Worm (Caenorhabditis elegans): Measurements from ENCODE around the gene dlat-1.

Gene dlat-1

ce11 chrV:14414032-14414431, 33.1 kb downstream of the dlat-1 start (continued):
- TF ChIP-seq rbr-2 (tag; optimal IDR thresholded peaks at IDR 0.05): no peak
- TF ChIP-seq ceh-32 (tag; optimal IDR thresholded peaks at IDR 0.05; ENCODE audit: poor library complexity): no peak
- no peak for TF ChIP-seq cey-2 (tag; optimal IDR thresholded peaks at IDR 0.05; ENCODE audit: borderline replicate concordance, insufficient read depth)
- TF ChIP-seq daf-16 (GFP tag; optimal IDR thresholded peaks at IDR 0.05): no peak
- TF ChIP-seq daf-16 (tag; optimal IDR thresholded peaks at IDR 0.05): no peak
- peak; percentile 55 for TF ChIP-seq nhr-28 (tag; optimal IDR thresholded peaks at IDR 0.05)
- no peak for TF ChIP-seq mdl-1 (tag; optimal IDR thresholded peaks at IDR 0.05)
- TF ChIP-seq ces-1 (GFP tag; optimal IDR thresholded peaks at IDR 0.05): no peak
- no peak for TF ChIP-seq aly-2 (tag; optimal IDR thresholded peaks at IDR 0.05)
- TF ChIP-seq egl-43 (GFP tag; IDR thresholded peaks at IDR 0.05): no peak
- no peak for TF ChIP-seq nhr-11 (tag; optimal IDR thresholded peaks at IDR 0.05)
- no peak for TF ChIP-seq nhr-42 (GFP tag; IDR thresholded peaks at IDR 0.05)
- TF ChIP-seq Y48G9A.11 (GFP tag; IDR thresholded peaks at IDR 0.05): no peak
- no peak for TF ChIP-seq Y105C5A.15 (GFP tag; IDR thresholded peaks at IDR 0.05)
- no peak for TF ChIP-seq Y75B8A.6 (GFP tag; IDR thresholded peaks at IDR 0.05)
- TF ChIP-seq lir-3 (tag; optimal IDR thresholded peaks at IDR 0.05): no peak
- TF ChIP-seq mep-1 (tag; optimal IDR thresholded peaks at IDR 0.05): no peak
- no peak for TF ChIP-seq fos-1 (tag; optimal IDR thresholded peaks at IDR 0.05)
- no peak for TF ChIP-seq hif-1 (tag; optimal IDR thresholded peaks at IDR 0.05)
- peak; percentile 81 for TF ChIP-seq pqm-1 (tag; optimal IDR thresholded peaks at IDR 0.05)
- TF ChIP-seq hlh-11 (tag; optimal IDR thresholded peaks at IDR 0.05): peak; percentile 8
- no peak for TF ChIP-seq mxl-3 (GFP tag; optimal IDR thresholded peaks at IDR 0.05)

ce11 chrV:14411989-14412388, 35.1 kb downstream of the dlat-1 start:
- peak; percentile 45 for TF ChIP-seq ama-1 (optimal IDR thresholded peaks at IDR 0.05)
- TF ChIP-seq ZK546.5 (tag; optimal IDR thresholded peaks at IDR 0.05): no peak
- peak; percentile 35 for TF ChIP-seq mes-2 (tag; optimal IDR thresholded peaks at IDR 0.05; ENCODE audit: poor library complexity, severe bottlenecking)
- TF ChIP-seq set-16 (GFP tag; IDR thresholded peaks at IDR 0.05): no peak
- TF ChIP-seq lin-38 (GFP tag; IDR thresholded peaks at IDR 0.05): peak; percentile 35; the same call in 1 of the 2 replicates
- 0 out of 2 replicates have a peak, but pooled peaks have one; percentile 40 for TF ChIP-seq arid-1 (GFP tag; conservative IDR thresholded peaks at IDR 0.05)
- 0 out of 2 replicates have a peak, but pooled peaks have one; percentile 45 for TF ChIP-seq lim-7 (GFP tag; IDR thresholded peaks at IDR 0.05)

- no peak for TF ChIP-seq dmd-8 (GFP tag; IDR thresholded peaks at IDR 0.05)
- TF ChIP-seq nhr-48 (tag; optimal IDR thresholded peaks at IDR 0.05): no peak
- no peak for TF ChIP-seq daf-16 (GFP tag; optimal IDR thresholded peaks at IDR 0.05)
- TF ChIP-seq daf-16 (tag; optimal IDR thresholded peaks at IDR 0.05): peak; percentile 86
- no peak for TF ChIP-seq T20F7.1 (GFP tag; optimal IDR thresholded peaks at IDR 0.05)
- no peak for TF ChIP-seq egl-43 (GFP tag; IDR thresholded peaks at IDR 0.05)
- TF ChIP-seq Y75B8A.6 (GFP tag; IDR thresholded peaks at IDR 0.05): no peak
- peak; percentile 21 for TF ChIP-seq ztf-7 (tag; optimal IDR thresholded peaks at IDR 0.05)
- peak; percentile 39 for TF ChIP-seq zip-2 (tag; optimal IDR thresholded peaks at IDR 0.05)
- no peak for TF ChIP-seq ztf-11 (tag; optimal IDR thresholded peaks at IDR 0.05)
- no peak for TF ChIP-seq nhr-237 (tag; optimal IDR thresholded peaks at IDR 0.05)
These were observed 37.2 kb downstream of the dlat-1 start for ce11 chrV:14409905-14410304.

- no peak for TF ChIP-seq lin-38 (GFP tag; IDR thresholded peaks at IDR 0.05)
- no peak for TF ChIP-seq ama-1 (optimal IDR thresholded peaks at IDR 0.05)
- TF ChIP-seq madf-9 (GFP tag; conservative IDR thresholded peaks at IDR 0.05): no peak
- no peak for TF ChIP-seq hlh-30 (tag; optimal IDR thresholded peaks at IDR 0.05; ENCODE audit: insufficient read depth)
- TF ChIP-seq cey-2 (tag; optimal IDR thresholded peaks at IDR 0.05; ENCODE audit: borderline replicate concordance, insufficient read depth): no peak
- no peak for TF ChIP-seq lsy-2 (tag; optimal IDR thresholded peaks at IDR 0.05)
- TF ChIP-seq ceh-82 (tag; optimal IDR thresholded peaks at IDR 0.05): no peak
- TF ChIP-seq nhr-76 (tag; optimal IDR thresholded peaks at IDR 0.05): no peak
- TF ChIP-seq daf-8 (GFP tag; IDR thresholded peaks at IDR 0.05): no peak
- TF ChIP-seq lin-29 (GFP tag; IDR thresholded peaks at IDR 0.05): no peak
- TF ChIP-seq fos-1 (tag; optimal IDR thresholded peaks at IDR 0.05): no peak
These were observed 38.3 kb downstream of the dlat-1 start, which contains the start of gene gnrr-2 for ce11 chrV:14408774-14409173. gnrr-2 (plus strand) TSS chrV:14409074.

All from whole organism, L4 larva.